Worm (Caenorhabditis elegans) whole organism, late embryonic: ENCODE results near the gene mtss-1.

ENCODE experiments used
- C08G9.2 ChIP-seq: sonication (generic microtip); optimal IDR thresholded peaks from 2 replicates; lab custom pipeline; 2016; ENCODE audit warnings: mild to moderate bottlenecking, missing genetic modification characterization, moderate library complexity, missing compliant biosample characterization
- C38D4.7 ChIP-seq: fragments of 200-800 bp; sonication (Bioruptor generic); optimal IDR thresholded peaks from 2 replicates; lab custom pipeline; 2018; ENCODE audit warnings: mild to moderate bottlenecking, missing genetic modification characterization, moderate library complexity, missing compliant biosample characterization
- F13H6.1 ChIP-seq: sonication (generic microtip); optimal IDR thresholded peaks from 2 replicates; lab custom pipeline; 2016; ENCODE audit warnings: missing genetic modification characterization, missing compliant biosample characterization
- K02D7.2 ChIP-seq: sonication (generic microtip); optimal IDR thresholded peaks from 2 replicates; lab custom pipeline; 2017; ENCODE audit warnings: mild to moderate bottlenecking, missing genetic modification characterization, missing compliant biosample characterization
- K09A11.1 ChIP-seq: sonication (generic microtip); optimal IDR thresholded peaks from 2 replicates; lab custom pipeline; 2017; ENCODE audit warnings: antibody characterized with exemption, mild to moderate bottlenecking, missing genetic modification characterization, missing compliant biosample characterization; ENCODE audit not compliant: insufficient read depth
- T23F11.4 ChIP-seq: fragments of 200-800 bp; sonication (Bioruptor generic); optimal IDR thresholded peaks from 2 replicates; lab custom pipeline; 2018; ENCODE audit warnings: mild to moderate bottlenecking, missing genetic modification characterization, missing compliant biosample characterization
- Y22D7AL.16 ChIP-seq: sonication (generic microtip); optimal IDR thresholded peaks from 2 replicates; lab custom pipeline; 2016; ENCODE audit warnings: missing genetic modification characterization, missing compliant biosample characterization
- ama-1 ChIP-seq: fragments of 150-350 bp; optimal IDR thresholded peaks from 2 replicates; lab custom pipeline; 2014
- ceh-14 ChIP-seq: sonication (generic microtip); optimal IDR thresholded peaks from 2 replicates; lab custom pipeline; 2016; ENCODE audit warnings: missing genotype, missing genetic modification characterization, missing compliant biosample characterization
- ceh-19 ChIP-seq: fragments of 200-800 bp; sonication (Bioruptor generic); optimal IDR thresholded peaks from 2 replicates; lab custom pipeline; 2018; ENCODE audit warnings: mild to moderate bottlenecking, missing genetic modification characterization, missing compliant biosample characterization
- ceh-2 ChIP-seq: sonication (generic microtip); optimal IDR thresholded peaks from 2 replicates; lab custom pipeline; 2016; ENCODE audit warnings: missing genotype, missing genetic modification characterization, missing compliant biosample characterization
- ceh-22 ChIP-seq: sonication (generic microtip); optimal IDR thresholded peaks from 2 replicates; lab custom pipeline; 2017; ENCODE audit warnings: missing biosample characterization, missing genetic modification characterization
- ceh-31 ChIP-seq: sonication (generic microtip); optimal IDR thresholded peaks from 2 replicates; lab custom pipeline; 2016; ENCODE audit warnings: missing genetic modification characterization, missing compliant biosample characterization
- ceh-34 ChIP-seq: sonication (generic microtip); optimal IDR thresholded peaks from 2 replicates; lab custom pipeline; 2016; ENCODE audit warnings: mild to moderate bottlenecking, missing genetic modification characterization, missing compliant biosample characterization
- che-1 ChIP-seq: sonication (generic microtip); optimal IDR thresholded peaks from 2 replicates; lab custom pipeline; 2016; ENCODE audit warnings: mild to moderate bottlenecking, missing genetic modification characterization, missing compliant biosample characterization
- dmd-4 ChIP-seq: sonication (generic microtip); optimal IDR thresholded peaks from 2 replicates; lab custom pipeline; 2016; ENCODE audit warnings: borderline replicate concordance, missing genetic modification characterization, missing compliant biosample characterization
- dve-1 ChIP-seq: sonication (generic microtip); optimal IDR thresholded peaks from 2 replicates; lab custom pipeline; 2017; ENCODE audit warnings: antibody characterized with exemption, mild to moderate bottlenecking, missing genetic modification characterization, missing compliant biosample characterization
- elt-2 ChIP-seq: sonication (generic microtip); optimal IDR thresholded peaks from 2 replicates; lab custom pipeline; 2016; ENCODE audit warnings: missing genetic modification reagents, missing genetic modification characterization, missing compliant biosample characterization
- elt-4 ChIP-seq: sonication (generic microtip); optimal IDR thresholded peaks from 2 replicates; lab custom pipeline; 2016; ENCODE audit warnings: missing genetic modification characterization, missing compliant biosample characterization
- ets-4 ChIP-seq: sonication (generic microtip); optimal IDR thresholded peaks from 2 replicates; lab custom pipeline; 2016; ENCODE audit warnings: missing genetic modification characterization, missing compliant biosample characterization
- fax-1 ChIP-seq: sonication (generic microtip); optimal IDR thresholded peaks from 2 replicates; lab custom pipeline; 2016; ENCODE audit warnings: missing genotype, missing genetic modification characterization, missing compliant biosample characterization
- fkh-10 ChIP-seq: fragments of 150-350 bp; optimal IDR thresholded peaks from 2 replicates; lab custom pipeline; 2014; ENCODE audit warnings: missing biosample characterization, missing genetic modification reagents, missing genetic modification characterization
- fkh-6 ChIP-seq: sonication (generic microtip); optimal IDR thresholded peaks from 2 replicates; lab custom pipeline; 2016; ENCODE audit warnings: missing genetic modification characterization, missing compliant biosample characterization
- hlh-13 ChIP-seq: fragments of 200-800 bp; sonication (Bioruptor generic); optimal IDR thresholded peaks from 2 replicates; lab custom pipeline; 2018; ENCODE audit warnings: mild to moderate bottlenecking, missing genetic modification characterization, missing compliant biosample characterization
- hlh-15 ChIP-seq: sonication (generic microtip); optimal IDR thresholded peaks from 2 replicates; lab custom pipeline; 2016; ENCODE audit warnings: missing genetic modification characterization, missing compliant biosample characterization
- hlh-30 ChIP-seq: sonication (generic microtip); optimal IDR thresholded peaks from 2 replicates; lab custom pipeline; 2017; ENCODE audit warnings: antibody characterized with exemption, missing genetic modification characterization, missing compliant biosample characterization; ENCODE audit not compliant: insufficient read depth
- hlh-6 ChIP-seq: sonication (generic microtip); optimal IDR thresholded peaks from 2 replicates; lab custom pipeline; 2016; ENCODE audit warnings: missing genotype, missing genetic modification characterization, missing compliant biosample characterization
- hlh-8 ChIP-seq: sonication (generic microtip); optimal IDR thresholded peaks from 2 replicates; lab custom pipeline; 2016; ENCODE audit warnings: missing genotype, missing genetic modification characterization, missing compliant biosample characterization
- lin-11 ChIP-seq: fragments of 200-800 bp; sonication (Bioruptor generic); optimal IDR thresholded peaks from 2 replicates; lab custom pipeline; 2018; ENCODE audit warnings: mild to moderate bottlenecking, missing genetic modification characterization, missing compliant biosample characterization
- madf-2 ChIP-seq: sonication (generic microtip); optimal IDR thresholded peaks from 2 replicates; lab custom pipeline; 2017; ENCODE audit warnings: missing genetic modification characterization, missing compliant biosample characterization
- nfya-1 ChIP-seq: sonication (generic microtip); optimal IDR thresholded peaks from 2 replicates; lab custom pipeline; 2017; ENCODE audit warnings: missing genetic modification characterization, mild to moderate bottlenecking, missing compliant biosample characterization, antibody characterized with exemption, moderate library complexity
- nhr-11 ChIP-seq: fragments of 150-350 bp; optimal IDR thresholded peaks from 2 replicates; lab custom pipeline; 2014; ENCODE audit warnings: missing biosample characterization, missing genetic modification characterization
- npax-4 ChIP-seq: sonication (generic microtip); optimal IDR thresholded peaks from 2 replicates; lab custom pipeline; 2016; ENCODE audit warnings: missing genetic modification characterization, missing compliant biosample characterization
- odd-2 ChIP-seq: sonication (generic microtip); optimal IDR thresholded peaks from 2 replicates; lab custom pipeline; 2017; ENCODE audit warnings: antibody characterized with exemption, mild to moderate bottlenecking, missing genetic modification characterization, missing compliant biosample characterization
- pag-3 ChIP-seq: sonication (generic microtip); optimal IDR thresholded peaks from 2 replicates; lab custom pipeline; 2016; ENCODE audit warnings: missing compliant biosample characterization, missing genetic modification characterization, borderline replicate concordance
- pax-1 ChIP-seq: fragments of 150-350 bp; optimal IDR thresholded peaks from 2 replicates; lab custom pipeline; 2014; ENCODE audit warnings: missing biosample characterization, missing genetic modification characterization
- pha-2 ChIP-seq: sonication (generic microtip); optimal IDR thresholded peaks from 2 replicates; lab custom pipeline; 2017; ENCODE audit warnings: mild to moderate bottlenecking, missing genetic modification characterization, missing compliant biosample characterization
- pha-4 ChIP-seq: fragments of 150-350 bp; optimal IDR thresholded peaks from 2 replicates; lab custom pipeline; 2018; ENCODE audit warnings: missing biosample characterization, missing genetic modification reagents, missing genetic modification characterization
- pros-1 ChIP-seq: fragments of 150-350 bp; optimal IDR thresholded peaks from 2 replicates; lab custom pipeline; 2014; ENCODE audit warnings: missing biosample characterization, missing genetic modification reagents, missing genetic modification characterization
- ref-2 ChIP-seq: sonication (generic microtip); optimal IDR thresholded peaks from 2 replicates; lab custom pipeline; 2016; ENCODE audit warnings: missing genetic modification characterization, missing compliant biosample characterization
- sdc-2 ChIP-seq: sonication (generic microtip); optimal IDR thresholded peaks from 2 replicates; lab custom pipeline; 2016; ENCODE audit warnings: missing genotype, missing genetic modification characterization, missing compliant biosample characterization
- sox-4 ChIP-seq: sonication (generic microtip); optimal IDR thresholded peaks from 2 replicates; lab custom pipeline; 2017; ENCODE audit warnings: mild to moderate bottlenecking, missing genetic modification characterization, inconsistent platforms, missing compliant biosample characterization
- syd-9 ChIP-seq: sonication (generic microtip); optimal IDR thresholded peaks from 2 replicates; lab custom pipeline; 2016; ENCODE audit warnings: mild to moderate bottlenecking, missing genetic modification characterization, moderate library complexity, missing compliant biosample characterization
- tbx-7 ChIP-seq: sonication (generic microtip); optimal IDR thresholded peaks from 2 replicates; lab custom pipeline; 2016; ENCODE audit warnings: missing genotype, missing genetic modification characterization, missing compliant biosample characterization
- unc-3 ChIP-seq, 2 experiments: fragments of 200-800 bp in 1 of 2; sonication (Bioruptor generic) in 1 of 2; sonication (generic microtip) in 1 of 2; conservative IDR thresholded peaks in 1 of 2; optimal IDR thresholded peaks in 1 of 2; 2 replicates each; pipeline versions ENCODE4 v1.3.6 to Lab custom; 2016 to 2022; ENCODE audit warnings: missing compliant biosample characterization in 2 of 2, missing genetic modification characterization in 2 of 2, missing genetic modification reagents in 1 of 2
- unc-42 ChIP-seq: sonication (generic microtip); optimal IDR thresholded peaks from 2 replicates; lab custom pipeline; 2016; ENCODE audit warnings: missing genotype, missing genetic modification characterization, missing compliant biosample characterization
- unc-86 ChIP-seq: sonication (generic microtip); optimal IDR thresholded peaks from 2 replicates; lab custom pipeline; 2016; ENCODE audit warnings: missing genetic modification characterization, missing compliant biosample characterization
- ztf-16 ChIP-seq: sonication (generic microtip); optimal IDR thresholded peaks from 2 replicates; lab custom pipeline; 2017; ENCODE audit warnings: missing genetic modification characterization, missing compliant biosample characterization

Gene mtss-1

DNA sequence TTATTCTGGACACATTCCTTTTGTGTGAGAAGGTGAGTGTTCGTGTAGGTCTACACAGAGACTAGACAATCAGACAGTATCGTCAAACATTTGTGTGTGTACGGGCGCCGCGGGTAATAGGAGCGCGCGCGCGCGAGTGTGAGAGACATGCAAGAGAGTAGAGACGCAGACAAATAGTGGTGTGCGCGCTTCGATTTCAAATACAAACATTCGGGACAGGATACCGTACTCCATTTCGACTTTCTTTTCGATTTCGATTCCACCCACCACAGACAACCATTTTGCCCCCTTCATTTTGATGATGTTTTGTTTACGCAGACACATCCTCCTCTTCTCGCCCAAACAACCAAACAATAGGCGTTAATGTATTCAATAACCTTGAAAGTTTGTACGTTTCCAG lies 26.7 kb downstream of the mtss-1 start (continued):
- TF ChIP-seq pha-2 (tag; lab: Kevin White, UChicago) (peak; percentile 26), K09A11.1 (tag; lab: Kevin White, UChicago) (no peak), ets-4 (peak; percentile 42), unc-42 (tag; lab: Kevin White, UChicago) (no peak), T23F11.4 (GFP tag; lab: Kevin White, UChicago) (no peak), unc-3 (GFP tag; conservative IDR thresholded peaks at IDR 0.05; lab: Robert Waterston, UW) (no peak), unc-3 (tag; optimal IDR thresholded peaks at IDR 0.05; lab: Kevin White, UChicago) (no peak), pha-4 (tag; lab: Kevin White, UChicago) (no peak), Y22D7AL.16 (no peak), syd-9 (tag; lab: Kevin White, UChicago) (no peak), C38D4.7 (GFP tag; lab: Kevin White, UChicago) (no peak), hlh-15 (tag; lab: Kevin White, UChicago) (no peak), ama-1 (lab: Kevin White, UChicago) (peak; percentile 5), ceh-19 (GFP tag; lab: Kevin White, UChicago) (peak; percentile 13), nhr-11 (tag; lab: Kevin White, UChicago) (no peak), nfya-1 (tag; lab: Kevin White, UChicago) (peak; percentile 60), fax-1 (no peak), unc-86 (tag; lab: Kevin White, UChicago) (no peak), ceh-2 (no peak), odd-2 (no peak), lin-11 (tag; lab: Kevin White, UChicago) (no peak), dmd-4 (tag; lab: Kevin White, UChicago) (no peak), fkh-6 (tag; lab: Kevin White, UChicago) (no peak)

- TF ChIP-seq pha-2 (tag; lab: Kevin White, UChicago) (no peak), F13H6.1 (peak; percentile 83), fkh-6 (tag; lab: Kevin White, UChicago) (no peak), ceh-19 (GFP tag; lab: Kevin White, UChicago) (no peak), unc-3 (GFP tag; conservative IDR thresholded peaks at IDR 0.05; lab: Robert Waterston, UW) (no peak), unc-3 (tag; optimal IDR thresholded peaks at IDR 0.05; lab: Kevin White, UChicago) (peak; percentile 17), elt-2 (tag; lab: Kevin White, UChicago) (peak; percentile 17), hlh-6 (peak; percentile 28), dve-1 (tag; lab: Kevin White, UChicago) (peak; percentile 90), pax-1 (tag; lab: Kevin White, UChicago) (no peak), ceh-22 (tag; lab: Kevin White, UChicago) (no peak), ceh-34 (peak; percentile 93), C08G9.2 (peak; percentile 60), ceh-14 (tag; lab: Kevin White, UChicago) (peak; percentile 75), syd-9 (tag; lab: Kevin White, UChicago) (peak; percentile 73), hlh-13 (no peak), fkh-10 (GFP tag; lab: Kevin White, UChicago) (no peak), pag-3 (tag; lab: Kevin White, UChicago) (no peak), T23F11.4 (GFP tag; lab: Kevin White, UChicago) (no peak), hlh-30 (tag; lab: Kevin White, UChicago) (peak; percentile 80), elt-4 (no peak), hlh-15 (tag; lab: Kevin White, UChicago) (no peak), K02D7.2 (no peak), ceh-31 (tag; lab: Kevin White, UChicago) (peak; percentile 92), ztf-16 (tag; lab: Kevin White, UChicago) (no peak), tbx-7 (peak; percentile 17), nfya-1 (tag; lab: Kevin White, UChicago) (peak; percentile 96), madf-2 (tag; lab: Kevin White, UChicago) (peak; percentile 9), hlh-8 (tag; lab: Kevin White, UChicago) (peak; percentile 55), ref-2 (tag; lab: Kevin White, UChicago) (peak; percentile 87), pros-1 (tag; lab: Kevin White, UChicago) (peak; percentile 93), Y22D7AL.16 (no peak), ceh-2 (peak; percentile 54), che-1 (peak; percentile 10), ets-4 (peak; percentile 25), dmd-4 (tag; lab: Kevin White, UChicago) (peak; percentile 6), npax-4 (no peak), sox-4 (tag; lab: Kevin White, UChicago) (no peak), sdc-2 (tag; lab: Kevin White, UChicago) (peak; percentile 10), odd-2 (no peak)
Observed at ce11 chrIII:8795595-8796141, 27.6 kb downstream of the mtss-1 start.
